Fruit fly (Drosophila melanogaster) whole organism, wandering third instar larva: Measurements from ENCODE around the gene CG31223.
A peak's percentile ranks its signal among the peaks of the same experiment; 100 is the strongest.

Experiments
- Dfd ChIP-seq: fragments of >200 bp; optimal IDR thresholded peaks from 2 replicates; lab custom pipeline; 2017; ENCODE audit warnings: missing biosample characterization, missing genetic modification characterization
- GATAd ChIP-seq: sonication (Bioruptor generic); optimal IDR thresholded peaks from 2 replicates; lab custom pipeline; 2016; ENCODE audit warnings: missing biosample characterization, missing genetic modification characterization
- HLH106 ChIP-seq: fragments of 200-800 bp; optimal IDR thresholded peaks from 3 replicates; lab custom pipeline; 2019; ENCODE audit warnings: missing biosample characterization, mild to moderate bottlenecking, missing genetic modification characterization, moderate library complexity
- Myc ChIP-seq: fragments of >200 bp; optimal IDR thresholded peaks from 2 replicates; lab custom pipeline; 2017
- OdsH ChIP-seq: fragments of 200-800 bp; sonication (Bioruptor generic); optimal IDR thresholded peaks from 2 replicates; lab custom pipeline; 2016; ENCODE audit warnings: missing biosample characterization, mild to moderate bottlenecking, missing genetic modification characterization
- Vsx2 ChIP-seq: fragments of 200-300, 225-300 bp; sonication (Bioruptor generic); optimal IDR thresholded peaks from 2 replicates; lab custom pipeline; 2018; ENCODE audit warnings: missing biosample characterization, missing genetic modification characterization; ENCODE audit not compliant: partially characterized antibody
- dl ChIP-seq, 2 experiments: fragments of 175-275, 200-275 bp in 1 of 2; fragments of 200-275 bp in 1 of 2; sonication (Bioruptor generic); optimal IDR thresholded peaks; lab custom pipeline; 2018; ENCODE audit warnings: mild to moderate bottlenecking in 2 of 2, missing biosample characterization in 2 of 2, missing genetic modification characterization in 2 of 2, moderate library complexity in 2 of 2; ENCODE audit not compliant: partially characterized antibody in 2 of 2, insufficient read depth in 1 of 2
- foxo ChIP-seq, 2 experiments: fragments of 200-800 bp; sonication (Bioruptor generic); optimal IDR thresholded peaks; 2 replicates in 1 of 2; 3 replicates in 1 of 2; lab custom pipeline; 2016 to 2017; ENCODE audit warnings: missing biosample characterization in 2 of 2, missing genetic modification characterization in 2 of 2
- psq ChIP-seq: fragments of 200-800 bp; sonication (Bioruptor generic); optimal IDR thresholded peaks from 3 replicates; lab custom pipeline; 2017; ENCODE audit warnings: missing biosample characterization, mild to moderate bottlenecking, missing genetic modification characterization, moderate library complexity

DNA sequence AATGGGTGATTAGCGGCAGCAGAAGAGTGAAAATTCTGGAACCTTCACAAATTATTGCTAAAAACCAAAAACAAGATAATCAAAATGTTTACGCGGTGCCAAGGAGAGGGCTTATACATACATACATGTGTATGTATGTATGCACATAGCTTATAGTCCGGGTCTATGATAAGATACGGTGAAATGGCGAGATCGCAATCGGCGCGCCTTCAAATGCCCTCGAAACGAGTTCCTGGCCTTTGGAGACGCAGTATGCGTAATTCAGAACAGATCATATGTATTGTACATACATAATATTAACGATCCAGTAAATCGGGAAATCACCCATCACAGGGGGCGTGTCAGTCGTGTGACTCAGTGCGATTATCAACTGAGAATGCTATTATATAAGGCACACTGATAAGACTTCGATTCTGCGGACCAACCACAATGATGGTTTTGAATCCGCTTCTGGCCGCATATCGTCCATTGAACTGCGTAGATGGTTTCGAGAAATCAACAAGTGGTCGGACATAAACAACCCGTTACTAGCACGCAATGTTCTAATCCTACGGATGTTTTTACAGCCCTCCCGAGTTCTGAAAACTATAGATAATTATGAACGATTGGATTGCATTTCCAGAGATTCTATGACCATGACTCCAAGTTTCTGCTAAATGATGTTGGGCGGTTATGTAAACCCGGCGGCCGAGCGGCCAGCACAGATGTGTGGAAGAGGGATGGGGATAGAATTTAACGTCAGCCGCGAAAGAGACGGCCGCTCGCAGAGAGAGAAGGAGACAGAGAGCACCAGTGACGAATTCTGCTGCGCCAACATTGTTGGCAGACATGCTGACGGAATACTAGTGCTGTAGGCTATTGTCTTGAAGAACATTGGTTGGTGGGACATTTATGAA lies 2.2 kb upstream of the CG31223 start:
- TF ChIP-seq dl (GFP tag; optimal IDR thresholded peaks at IDR 0.05; lab: Kevin White, UChicago; ENCODE audit: insufficient read depth in 1 of 2, partially characterized antibody in 2 of 2) = peak in 1 of 2 experiments; percentile 32
- TF ChIP-seq Dfd (GFP tag; lab: Kevin White, UChicago) = no peak
- no peak for TF ChIP-seq foxo (GFP tag; optimal IDR thresholded peaks at IDR 0.05; lab: Kevin White, UChicago)
- no peak for TF ChIP-seq HLH106 (tag; lab: Kevin White, UChicago)
- TF ChIP-seq Myc (lab: Kevin White, UChicago) = no peak
- no peak for TF ChIP-seq psq (GFP tag; lab: Kevin White, UChicago)
- TF ChIP-seq Vsx2 (GFP tag; lab: Kevin White, UChicago) = no peak
- TF ChIP-seq GATAd = no peak
- no peak for TF ChIP-seq OdsH (GFP tag; lab: Kevin White, UChicago)
